Worm (Caenorhabditis elegans) whole organism, L2 larva: ENCODE data around the gene bbs-4.

Source experiments
- blmp-1 ChIP-seq: sonication (generic microtip); optimal IDR thresholded peaks from 2 replicates; lab custom pipeline; 2017; ENCODE audit warnings: missing genetic modification characterization, mild to moderate bottlenecking, missing compliant biosample characterization, antibody characterized with exemption, moderate library complexity; ENCODE audit not compliant: insufficient read depth
- lin-11 ChIP-seq: fragments of 150-350 bp; sonication (generic microtip); optimal IDR thresholded peaks from 2 replicates; lab custom pipeline; 2014; ENCODE audit warnings: missing biosample characterization, missing genetic modification characterization, inconsistent platforms, mixed read lengths
- lin-13 ChIP-seq: fragments of 150-350 bp; optimal IDR thresholded peaks from 2 replicates; lab custom pipeline; 2014; ENCODE audit warnings: missing biosample characterization, missing genetic modification reagents, missing genetic modification characterization

DNA sequence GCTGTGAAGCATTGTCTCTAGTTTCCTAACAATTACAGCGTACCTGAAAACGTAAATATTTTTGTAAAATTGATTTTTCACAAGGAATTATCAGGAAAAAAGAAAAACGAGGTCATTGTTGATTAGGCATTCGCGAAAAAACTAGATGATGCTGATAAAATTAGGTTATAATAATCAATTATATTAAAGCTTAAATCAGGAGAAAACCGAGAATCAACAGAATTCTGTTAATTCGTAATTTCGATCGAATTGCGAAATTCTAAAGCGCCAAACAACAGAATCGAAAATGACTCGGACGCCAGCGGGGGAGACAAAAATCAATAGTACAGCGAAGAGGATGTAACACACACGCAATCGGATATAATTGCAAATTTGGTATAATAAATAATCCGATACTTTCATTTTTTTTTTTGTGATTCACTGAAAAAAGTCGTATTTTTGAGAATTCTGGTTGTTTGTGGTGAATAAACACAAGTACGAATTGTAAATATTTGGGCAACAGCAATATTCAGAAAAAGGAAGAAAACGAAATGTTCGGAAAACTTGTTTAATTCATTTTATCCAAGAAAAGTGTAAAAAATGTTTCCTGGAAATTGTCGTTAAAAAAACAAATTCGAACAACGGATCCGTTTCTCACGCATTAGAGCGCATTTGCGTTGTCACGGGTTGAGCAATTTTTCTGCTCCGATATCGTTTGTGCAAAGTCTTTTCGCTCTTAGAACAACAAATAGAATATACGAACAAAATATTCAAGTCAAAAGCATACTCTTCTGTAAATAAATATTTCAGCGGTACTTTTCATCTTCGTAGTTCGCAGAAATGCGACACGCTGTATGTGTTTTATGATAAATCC is 31.7 kb downstream of the bbs-4 start, which contains the start of gene ced-7:
- TF ChIP-seq lin-13 (GFP tag; lab: Kevin White, UChicago) = peak; percentile 18
- TF ChIP-seq lin-11 = no peak
- TF ChIP-seq blmp-1 = no peak
